Worm (Caenorhabditis elegans) whole organism, late embryonic: ENCODE measurements around the gene fbxa-106.

Source experiments
- F13H6.1 ChIP-seq: sonication (generic microtip); optimal IDR thresholded peaks from 2 replicates; lab custom pipeline; 2016; ENCODE audit warnings: missing genetic modification characterization, missing compliant biosample characterization
- K09A11.1 ChIP-seq: sonication (generic microtip); optimal IDR thresholded peaks from 2 replicates; lab custom pipeline; 2017; ENCODE audit warnings: antibody characterized with exemption, mild to moderate bottlenecking, missing genetic modification characterization, missing compliant biosample characterization; ENCODE audit not compliant: insufficient read depth
- T23F11.4 ChIP-seq: fragments of 200-800 bp; sonication (Bioruptor generic); optimal IDR thresholded peaks from 2 replicates; lab custom pipeline; 2018; ENCODE audit warnings: mild to moderate bottlenecking, missing genetic modification characterization, missing compliant biosample characterization
- Y22D7AL.16 ChIP-seq: sonication (generic microtip); optimal IDR thresholded peaks from 2 replicates; lab custom pipeline; 2016; ENCODE audit warnings: missing genetic modification characterization, missing compliant biosample characterization
- ahr-1 ChIP-seq: sonication (generic microtip); optimal IDR thresholded peaks from 2 replicates; lab custom pipeline; 2016; ENCODE audit warnings: missing genetic modification characterization, missing compliant biosample characterization
- ama-1 ChIP-seq: fragments of 150-350 bp; optimal IDR thresholded peaks from 2 replicates; lab custom pipeline; 2014
- ceh-18 ChIP-seq: sonication (generic microtip); optimal IDR thresholded peaks from 2 replicates; lab custom pipeline; 2016; ENCODE audit warnings: missing genetic modification characterization, missing compliant biosample characterization
- ceh-19 ChIP-seq: fragments of 200-800 bp; sonication (Bioruptor generic); optimal IDR thresholded peaks from 2 replicates; lab custom pipeline; 2018; ENCODE audit warnings: mild to moderate bottlenecking, missing genetic modification characterization, missing compliant biosample characterization
- ceh-2 ChIP-seq: sonication (generic microtip); optimal IDR thresholded peaks from 2 replicates; lab custom pipeline; 2016; ENCODE audit warnings: missing genotype, missing genetic modification characterization, missing compliant biosample characterization
- ceh-34 ChIP-seq: sonication (generic microtip); optimal IDR thresholded peaks from 2 replicates; lab custom pipeline; 2016; ENCODE audit warnings: mild to moderate bottlenecking, missing genetic modification characterization, missing compliant biosample characterization
- ceh-48 ChIP-seq: sonication (generic microtip); optimal IDR thresholded peaks from 2 replicates; lab custom pipeline; 2016; ENCODE audit warnings: missing genetic modification characterization, inconsistent platforms, missing compliant biosample characterization
- ceh-9 ChIP-seq: sonication (generic microtip); optimal IDR thresholded peaks from 2 replicates; lab custom pipeline; 2016; ENCODE audit warnings: mild to moderate bottlenecking, missing genetic modification characterization, inconsistent platforms, missing compliant biosample characterization
- dmd-4 ChIP-seq: sonication (generic microtip); optimal IDR thresholded peaks from 2 replicates; lab custom pipeline; 2016; ENCODE audit warnings: borderline replicate concordance, missing genetic modification characterization, missing compliant biosample characterization
- dve-1 ChIP-seq: sonication (generic microtip); optimal IDR thresholded peaks from 2 replicates; lab custom pipeline; 2017; ENCODE audit warnings: antibody characterized with exemption, mild to moderate bottlenecking, missing genetic modification characterization, missing compliant biosample characterization
- elt-2 ChIP-seq: sonication (generic microtip); optimal IDR thresholded peaks from 2 replicates; lab custom pipeline; 2016; ENCODE audit warnings: missing genetic modification reagents, missing genetic modification characterization, missing compliant biosample characterization
- ets-4 ChIP-seq: sonication (generic microtip); optimal IDR thresholded peaks from 2 replicates; lab custom pipeline; 2016; ENCODE audit warnings: missing genetic modification characterization, missing compliant biosample characterization
- eyg-1 ChIP-seq: sonication (generic microtip); optimal IDR thresholded peaks from 2 replicates; lab custom pipeline; 2016; ENCODE audit warnings: missing genotype, missing genetic modification characterization, missing compliant biosample characterization
- gmeb-2 ChIP-seq: sonication (generic microtip); optimal IDR thresholded peaks from 2 replicates; lab custom pipeline; 2016; ENCODE audit warnings: missing genetic modification characterization, inconsistent platforms, missing compliant biosample characterization
- hlh-6 ChIP-seq: sonication (generic microtip); optimal IDR thresholded peaks from 2 replicates; lab custom pipeline; 2016; ENCODE audit warnings: missing genotype, missing genetic modification characterization, missing compliant biosample characterization
- hlh-8 ChIP-seq: sonication (generic microtip); optimal IDR thresholded peaks from 2 replicates; lab custom pipeline; 2016; ENCODE audit warnings: missing genotype, missing genetic modification characterization, missing compliant biosample characterization
- lim-6 ChIP-seq: sonication (generic microtip); optimal IDR thresholded peaks from 2 replicates; lab custom pipeline; 2016; ENCODE audit warnings: missing genetic modification characterization, missing compliant biosample characterization
- lin-11 ChIP-seq: fragments of 200-800 bp; sonication (Bioruptor generic); optimal IDR thresholded peaks from 2 replicates; lab custom pipeline; 2018; ENCODE audit warnings: mild to moderate bottlenecking, missing genetic modification characterization, missing compliant biosample characterization
- madf-2 ChIP-seq: sonication (generic microtip); optimal IDR thresholded peaks from 2 replicates; lab custom pipeline; 2017; ENCODE audit warnings: missing genetic modification characterization, missing compliant biosample characterization
- nhr-11 ChIP-seq: fragments of 150-350 bp; optimal IDR thresholded peaks from 2 replicates; lab custom pipeline; 2014; ENCODE audit warnings: missing biosample characterization, missing genetic modification characterization
- nhr-232 ChIP-seq: sonication (generic microtip); optimal IDR thresholded peaks from 2 replicates; lab custom pipeline; 2016; ENCODE audit warnings: missing genetic modification characterization, missing compliant biosample characterization
- pag-3 ChIP-seq: sonication (generic microtip); optimal IDR thresholded peaks from 2 replicates; lab custom pipeline; 2016; ENCODE audit warnings: missing compliant biosample characterization, missing genetic modification characterization, borderline replicate concordance
- pax-1 ChIP-seq: fragments of 150-350 bp; optimal IDR thresholded peaks from 2 replicates; lab custom pipeline; 2014; ENCODE audit warnings: missing biosample characterization, missing genetic modification characterization
- pha-2 ChIP-seq: sonication (generic microtip); optimal IDR thresholded peaks from 2 replicates; lab custom pipeline; 2017; ENCODE audit warnings: mild to moderate bottlenecking, missing genetic modification characterization, missing compliant biosample characterization
- pha-4 ChIP-seq: fragments of 150-350 bp; optimal IDR thresholded peaks from 2 replicates; lab custom pipeline; 2018; ENCODE audit warnings: missing biosample characterization, missing genetic modification reagents, missing genetic modification characterization
- ref-2 ChIP-seq: sonication (generic microtip); optimal IDR thresholded peaks from 2 replicates; lab custom pipeline; 2016; ENCODE audit warnings: missing genetic modification characterization, missing compliant biosample characterization
- sdc-2 ChIP-seq: sonication (generic microtip); optimal IDR thresholded peaks from 2 replicates; lab custom pipeline; 2016; ENCODE audit warnings: missing genotype, missing genetic modification characterization, missing compliant biosample characterization
- sox-2 ChIP-seq: fragments of 200-800 bp; sonication (Bioruptor generic); IDR thresholded peaks from 2 replicates; pipeline ENCODE4 v1.3.6; 2022; ENCODE audit warnings: missing genetic modification reagents, missing genetic modification characterization, missing compliant biosample characterization
- syd-9 ChIP-seq: sonication (generic microtip); optimal IDR thresholded peaks from 2 replicates; lab custom pipeline; 2016; ENCODE audit warnings: mild to moderate bottlenecking, missing genetic modification characterization, moderate library complexity, missing compliant biosample characterization
- unc-3 ChIP-seq, 2 experiments: fragments of 200-800 bp in 1 of 2; sonication (Bioruptor generic) in 1 of 2; sonication (generic microtip) in 1 of 2; conservative IDR thresholded peaks in 1 of 2; optimal IDR thresholded peaks in 1 of 2; 2 replicates each; pipeline versions ENCODE4 v1.3.6 to Lab custom; 2016 to 2022; ENCODE audit warnings: missing compliant biosample characterization in 2 of 2, missing genetic modification characterization in 2 of 2, missing genetic modification reagents in 1 of 2
- unc-42 ChIP-seq: sonication (generic microtip); optimal IDR thresholded peaks from 2 replicates; lab custom pipeline; 2016; ENCODE audit warnings: missing genotype, missing genetic modification characterization, missing compliant biosample characterization
- unc-55 ChIP-seq: sonication (generic microtip); optimal IDR thresholded peaks from 2 replicates; lab custom pipeline; 2017; ENCODE audit warnings: missing biosample characterization, missing genetic modification reagents, missing genetic modification characterization
- unc-86 ChIP-seq: sonication (generic microtip); optimal IDR thresholded peaks from 2 replicates; lab custom pipeline; 2016; ENCODE audit warnings: missing genetic modification characterization, missing compliant biosample characterization
- zip-5 ChIP-seq: sonication (generic microtip); optimal IDR thresholded peaks from 2 replicates; lab custom pipeline; 2016; ENCODE audit warnings: missing genetic modification characterization, missing compliant biosample characterization
- ztf-16 ChIP-seq: sonication (generic microtip); optimal IDR thresholded peaks from 2 replicates; lab custom pipeline; 2017; ENCODE audit warnings: missing genetic modification characterization, missing compliant biosample characterization

fbxa-106 gene

ce11 chrV:18109449-18109848, 24.4 kb upstream of the fbxa-106 start:
- TF ChIP-seq eyg-1 (tag; lab: Kevin White, UChicago), result no peak
- no peak for TF ChIP-seq ahr-1 (tag; lab: Kevin White, UChicago)
- no peak for TF ChIP-seq K09A11.1 (tag; lab: Kevin White, UChicago)
- TF ChIP-seq madf-2, result no peak
- TF ChIP-seq ceh-34 (tag; lab: Kevin White, UChicago), result no peak
- TF ChIP-seq ets-4 (tag; lab: Kevin White, UChicago), result no peak
- no peak for TF ChIP-seq gmeb-2 (tag; lab: Kevin White, UChicago)
- TF ChIP-seq lim-6, result no peak
- no peak for TF ChIP-seq T23F11.4 (GFP tag; lab: Kevin White, UChicago)
- no peak for TF ChIP-seq ama-1 (lab: Kevin White, UChicago)
- TF ChIP-seq nhr-232 (tag; lab: Kevin White, UChicago), result no peak
- TF ChIP-seq pha-4 (tag; lab: Kevin White, UChicago), result no peak
- no peak for TF ChIP-seq pha-2 (tag; lab: Kevin White, UChicago)
- no peak for TF ChIP-seq ceh-19 (GFP tag; lab: Kevin White, UChicago)
- no peak for TF ChIP-seq hlh-6 (tag; lab: Kevin White, UChicago)
- TF ChIP-seq unc-42 (tag; lab: Kevin White, UChicago), result no peak
- no peak for TF ChIP-seq lin-11 (tag; lab: Kevin White, UChicago)
- TF ChIP-seq pag-3, result no peak
- TF ChIP-seq hlh-8 (tag; lab: Kevin White, UChicago), result no peak
- TF ChIP-seq sdc-2, result no peak

ce11 chrV:18107969-18108368, 23.0 kb upstream of the fbxa-106 start, which contains the start of gene Y37H2A.1:
Gene Y37H2A.1, plus strand, starts transcription at chrV:18108269.
- TF ChIP-seq F13H6.1 (tag; lab: Kevin White, UChicago) (no peak), unc-55 (GFP tag; lab: Kevin White, UChicago) (no peak), unc-3 (GFP tag; conservative IDR thresholded peaks at IDR 0.05; lab: Robert Waterston, UW) (no peak), unc-3 (tag; optimal IDR thresholded peaks at IDR 0.05; lab: Kevin White, UChicago) (no peak), ceh-48 (tag; lab: Kevin White, UChicago) (no peak), unc-42 (tag; lab: Kevin White, UChicago) (no peak), sox-2 (GFP tag; lab: Robert Waterston, UW) (no peak), T23F11.4 (GFP tag; lab: Kevin White, UChicago) (no peak), nhr-232 (tag; lab: Kevin White, UChicago) (no peak), zip-5 (tag; lab: Kevin White, UChicago) (no peak), K09A11.1 (tag; lab: Kevin White, UChicago) (no peak), ceh-18 (no peak), ets-4 (tag; lab: Kevin White, UChicago) (no peak), ceh-34 (tag; lab: Kevin White, UChicago) (no peak), syd-9 (tag; lab: Kevin White, UChicago) (no peak), dmd-4 (tag; lab: Kevin White, UChicago) (no peak), pax-1 (tag; lab: Kevin White, UChicago) (no peak), unc-86 (tag; lab: Kevin White, UChicago) (no peak), pag-3 (no peak)

- TF ChIP-seq K09A11.1 (tag; lab: Kevin White, UChicago), result no peak
- no peak for TF ChIP-seq sdc-2
- TF ChIP-seq pha-4 (tag; lab: Kevin White, UChicago), result no peak
- no peak for TF ChIP-seq dve-1 (tag; lab: Kevin White, UChicago)
Observed at ce11 chrV:18106055-18106454, 21.1 kb upstream of the fbxa-106 start.

- TF ChIP-seq pha-4 (tag; lab: Kevin White, UChicago) (no peak), nhr-11 (no peak), ztf-16 (tag; lab: Kevin White, UChicago) (no peak), syd-9 (tag; lab: Kevin White, UChicago) (no peak), dve-1 (tag; lab: Kevin White, UChicago) (no peak), ceh-2 (tag; lab: Kevin White, UChicago) (no peak), hlh-8 (tag; lab: Kevin White, UChicago) (no peak), sox-2 (GFP tag; lab: Robert Waterston, UW) (no peak), Y22D7AL.16 (tag; lab: Kevin White, UChicago) (no peak), ceh-9 (tag; lab: Kevin White, UChicago) (no peak), nhr-232 (tag; lab: Kevin White, UChicago) (no peak), ref-2 (tag; lab: Kevin White, UChicago) (no peak), lin-11 (tag; lab: Kevin White, UChicago) (no peak), madf-2 (no peak), zip-5 (tag; lab: Kevin White, UChicago) (no peak), elt-2 (tag; lab: Kevin White, UChicago) (no peak), T23F11.4 (GFP tag; lab: Kevin White, UChicago) (no peak), pha-2 (tag; lab: Kevin White, UChicago) (no peak)
Observed at ce11 chrV:18098387-18098786, 13.4 kb upstream of the fbxa-106 start, which contains the start of gene par-4. Gene par-4, plus strand, starts transcription at chrV:18098687.
